Fruit fly (Drosophila melanogaster) whole organism, embryonic: Measurements from ENCODE around the gene MCTS1.

ENCODE experiments used
- Asciz ChIP-seq: fragments of 200-800 bp; sonication (Bioruptor generic); optimal IDR thresholded peaks from 2 replicates; lab custom pipeline; 2017; ENCODE audit warnings: missing biosample characterization, mild to moderate bottlenecking, missing genetic modification characterization, missing genetic modification reagents
- Atf3 ChIP-seq: fragments of 200-800 bp; sonication (Bioruptor generic); optimal IDR thresholded peaks from 3 replicates; lab custom pipeline; 2016; ENCODE audit warnings: missing biosample characterization, missing genetic modification characterization
- Bgb ChIP-seq: fragments of 200-800 bp; sonication (Bioruptor generic); IDR thresholded peaks from 2 replicates; pipeline ENCODE4 v1.3.6; 2022; ENCODE audit warnings: missing biosample characterization, missing genetic modification characterization; ENCODE audit not compliant: partially characterized antibody
- CG10959 ChIP-seq: fragments of 200-800 bp; sonication (Bioruptor generic); IDR thresholded peaks from 2 replicates; pipeline ENCODE4 v1.3.6; 2022; ENCODE audit warnings: missing biosample characterization, missing genetic modification characterization
- CG11560 ChIP-seq: fragments of 200-800 bp; sonication (Bioruptor generic); IDR thresholded peaks from 3 replicates; pipeline ENCODE4 v1.3.6; 2022; ENCODE audit warnings: missing biosample characterization, missing genetic modification characterization
- CG12219 ChIP-seq: fragments of 200-800 bp; sonication (Bioruptor generic); optimal IDR thresholded peaks from 3 replicates; lab custom pipeline; 2018; ENCODE audit warnings: missing biosample characterization, mild to moderate bottlenecking, missing genetic modification characterization
- CG1233 ChIP-seq: fragments of 200-800 bp; sonication (Bioruptor generic); optimal IDR thresholded peaks from 4 replicates; lab custom pipeline; 2018; ENCODE audit warnings: missing biosample characterization, mild to moderate bottlenecking, missing genetic modification characterization
- CG14860 ChIP-seq: fragments of 200-800 bp; sonication (Bioruptor generic); IDR thresholded peaks from 3 replicates; pipeline ENCODE4 v1.3.6; 2022; ENCODE audit warnings: missing biosample characterization, missing genetic modification characterization; ENCODE audit not compliant: partially characterized antibody
- CG1602 ChIP-seq: fragments of 200-800 bp; sonication (Bioruptor generic); optimal IDR thresholded peaks from 3 replicates; lab custom pipeline; 2016; ENCODE audit warnings: missing biosample characterization, missing genetic modification characterization
- CG17829 ChIP-seq: fragments of 200-800 bp; optimal IDR thresholded peaks from 2 replicates; lab custom pipeline; 2019; ENCODE audit warnings: missing biosample characterization, mild to moderate bottlenecking, missing genetic modification characterization, moderate library complexity
- CG17912 ChIP-seq: fragments of 200-800 bp; sonication (Bioruptor generic); optimal IDR thresholded peaks from 2 replicates; lab custom pipeline; 2018; ENCODE audit warnings: missing biosample characterization, mild to moderate bottlenecking, missing genetic modification characterization
- CG1832 ChIP-seq: fragments of 200-800 bp; sonication (Bioruptor generic); optimal IDR thresholded peaks from 2 replicates; lab custom pipeline; 2017; ENCODE audit warnings: missing biosample characterization, mild to moderate bottlenecking, missing genetic modification characterization, inconsistent platforms
- CG2712 ChIP-seq: fragments of 200-800 bp; optimal IDR thresholded peaks from 3 replicates; lab custom pipeline; 2019; ENCODE audit warnings: missing biosample characterization, mild to moderate bottlenecking, missing genetic modification characterization, moderate library complexity
- CG31441 ChIP-seq: fragments of 200-800 bp; sonication (Bioruptor generic); IDR thresholded peaks from 2 replicates; pipeline ENCODE4 v1.3.6; 2022; ENCODE audit warnings: missing biosample characterization, missing genetic modification characterization
- CG33557 ChIP-seq: fragments of 200-800 bp; sonication (Bioruptor generic); optimal IDR thresholded peaks from 2 replicates; lab custom pipeline; 2019; ENCODE audit warnings: missing biosample characterization, mild to moderate bottlenecking, missing genetic modification characterization, moderate library complexity
- CG3995 ChIP-seq: fragments of 200-800 bp; sonication (Bioruptor generic); optimal IDR thresholded peaks from 3 replicates; lab custom pipeline; 2016; ENCODE audit warnings: missing biosample characterization, missing genetic modification characterization
- CG6254 ChIP-seq: fragments of 200-800 bp; sonication (Bioruptor generic); optimal IDR thresholded peaks from 3 replicates; lab custom pipeline; 2017; ENCODE audit warnings: mild to moderate bottlenecking, missing biosample characterization, missing genetic modification reagents, missing genetic modification characterization
- CG7556 ChIP-seq: fragments of 200-800 bp; sonication (Bioruptor generic); optimal IDR thresholded peaks from 2 replicates; lab custom pipeline; 2017; ENCODE audit warnings: missing biosample characterization, mild to moderate bottlenecking, missing genetic modification characterization
- CG8281 ChIP-seq: fragments of 200-800 bp; sonication (Bioruptor generic); optimal IDR thresholded peaks from 2 replicates; lab custom pipeline; 2018; ENCODE audit warnings: missing biosample characterization, mild to moderate bottlenecking, missing genetic modification characterization, moderate library complexity
- CG9817 ChIP-seq: fragments of 200-800 bp; sonication (Bioruptor generic); optimal IDR thresholded peaks from 2 replicates; lab custom pipeline; 2018; ENCODE audit warnings: missing biosample characterization, mild to moderate bottlenecking, missing genetic modification characterization, moderate library complexity
- Dp ChIP-seq: fragments of 200-800 bp; sonication (Bioruptor generic); optimal IDR thresholded peaks from 2 replicates; lab custom pipeline; 2018; ENCODE audit warnings: missing biosample characterization, mild to moderate bottlenecking, missing genetic modification characterization, moderate library complexity
- Fer1 ChIP-seq: fragments of 200-800 bp; sonication (Bioruptor generic); optimal IDR thresholded peaks from 2 replicates; lab custom pipeline; 2017; ENCODE audit warnings: missing biosample characterization, mild to moderate bottlenecking, missing genetic modification characterization
- Gsc ChIP-seq: fragments of 200-800 bp; sonication (Bioruptor generic); IDR thresholded peaks from 2 replicates; pipeline ENCODE4 v1.3.6; 2022; ENCODE audit warnings: missing biosample characterization, missing genetic modification characterization
- H15 ChIP-seq: fragments of 200-800 bp; sonication (Bioruptor generic); IDR thresholded peaks from 3 replicates; pipeline ENCODE4 v1.3.6; 2022; ENCODE audit warnings: missing biosample characterization, missing genetic modification characterization
- HHEX ChIP-seq: fragments of 200-800 bp; sonication (Bioruptor generic); optimal IDR thresholded peaks from 3 replicates; lab custom pipeline; 2017; ENCODE audit warnings: missing biosample characterization, mild to moderate bottlenecking, missing genetic modification characterization, missing genetic modification reagents
- HLH54F ChIP-seq: fragments of 200-800 bp; sonication (Bioruptor generic); optimal IDR thresholded peaks from 3 replicates; lab custom pipeline; 2016; ENCODE audit warnings: missing biosample characterization, missing genetic modification characterization
- Hr78 ChIP-seq, 2 experiments: fragments of 200-800 bp in 1 of 2; fragments of >200 bp in 1 of 2; sonication (Bioruptor generic) in 1 of 2; optimal IDR thresholded peaks; 2 replicates each; lab custom pipeline; 2017 to 2019; ENCODE audit warnings: missing biosample characterization in 2 of 2, missing genetic modification characterization in 2 of 2, mild to moderate bottlenecking in 1 of 2, moderate library complexity in 1 of 2
- MBD-R2 ChIP-seq: fragments of 200-800 bp; sonication (Bioruptor generic); IDR thresholded peaks from 2 replicates; pipeline ENCODE4 v1.3.6; 2022; ENCODE audit warnings: missing biosample characterization, missing genetic modification characterization
- NFAT ChIP-seq: fragments of 200-800 bp; sonication (Bioruptor generic); IDR thresholded peaks from 2 replicates; pipeline ENCODE4 v1.3.6; 2022; ENCODE audit warnings: missing biosample characterization, missing genetic modification characterization
- Opbp ChIP-seq: fragments of 200-800 bp; sonication (Bioruptor generic); IDR thresholded peaks from 3 replicates; pipeline ENCODE4 v1.3.6; 2022; ENCODE audit warnings: missing biosample characterization, missing genetic modification characterization; ENCODE audit not compliant: partially characterized antibody
- Optix ChIP-seq: fragments of 200-800 bp; sonication (Bioruptor generic); IDR thresholded peaks from 3 replicates; pipeline ENCODE4 v1.3.6; 2022; ENCODE audit warnings: missing biosample characterization, missing genetic modification characterization
- Six4 ChIP-seq: fragments of 200-800 bp; sonication (Bioruptor generic); optimal IDR thresholded peaks from 2 replicates; lab custom pipeline; 2016; ENCODE audit warnings: missing biosample characterization, missing genetic modification characterization
- ara ChIP-seq: fragments of 200-800 bp; sonication (Bioruptor generic); IDR thresholded peaks from 2 replicates; pipeline ENCODE4 v1.3.6; 2022; ENCODE audit warnings: missing biosample characterization, missing genetic modification characterization
- ato ChIP-seq: fragments of 200-800 bp; sonication (Bioruptor generic); IDR thresholded peaks from 2 replicates; pipeline ENCODE4 v1.3.6; 2022; ENCODE audit warnings: missing biosample characterization, missing genetic modification characterization; ENCODE audit not compliant: partially characterized antibody
- chm ChIP-seq: fragments of 200-800 bp; sonication (Bioruptor generic); IDR thresholded peaks from 2 replicates; pipeline ENCODE4 v1.3.6; 2022; ENCODE audit warnings: missing biosample characterization, missing genetic modification characterization
- croc ChIP-seq: fragments of 200-800 bp; sonication (Bioruptor generic); conservative IDR thresholded peaks from 3 replicates; pipeline ENCODE4 v1.3.6; 2022; ENCODE audit warnings: missing biosample characterization, missing genetic modification characterization
- gsb-n ChIP-seq: fragments of 200-800 bp; sonication (Bioruptor generic); optimal IDR thresholded peaks from 3 replicates; lab custom pipeline; 2018; ENCODE audit warnings: missing biosample characterization, mild to moderate bottlenecking, missing genetic modification characterization
- hbn ChIP-seq: fragments of 200-800 bp; sonication (Bioruptor generic); IDR thresholded peaks from 2 replicates; pipeline ENCODE4 v1.3.6; 2022; ENCODE audit warnings: missing biosample characterization, missing genetic modification characterization; ENCODE audit not compliant: partially characterized antibody
- inv ChIP-seq: fragments of 200-800 bp; sonication (Bioruptor generic); IDR thresholded peaks from 2 replicates; pipeline ENCODE4 v1.3.6; 2022; ENCODE audit warnings: missing biosample characterization, missing genetic modification characterization; ENCODE audit not compliant: partially characterized antibody
- jumu ChIP-seq: fragments of 200-800 bp; sonication (Bioruptor generic); optimal IDR thresholded peaks from 3 replicates; lab custom pipeline; 2016; ENCODE audit warnings: missing biosample characterization, missing genetic modification characterization
- kay ChIP-seq: fragments of 200-800 bp; sonication (Bioruptor generic); optimal IDR thresholded peaks from 2 replicates; lab custom pipeline; 2016; ENCODE audit warnings: missing biosample characterization, missing genetic modification characterization
- lmd ChIP-seq: fragments of 200-800 bp; sonication (Bioruptor generic); IDR thresholded peaks from 2 replicates; pipeline ENCODE4 v1.3.6; 2022; ENCODE audit warnings: missing biosample characterization, missing genetic modification characterization
- mam ChIP-seq: fragments of 200-800 bp; sonication (Bioruptor generic); optimal IDR thresholded peaks from 3 replicates; lab custom pipeline; 2016; ENCODE audit warnings: missing biosample characterization, missing genetic modification characterization
- nom ChIP-seq: fragments of 200-800 bp; sonication (Bioruptor generic); optimal IDR thresholded peaks from 2 replicates; lab custom pipeline; 2017; ENCODE audit warnings: missing biosample characterization, missing genetic modification characterization, mild to moderate bottlenecking, moderate library complexity, missing genetic modification reagents
- phol ChIP-seq: fragments of 200-800 bp; sonication (Bioruptor generic); optimal IDR thresholded peaks from 3 replicates; lab custom pipeline; 2018; ENCODE audit warnings: missing biosample characterization, mild to moderate bottlenecking, missing genetic modification characterization, moderate library complexity
- pros ChIP-seq: fragments of 200-800 bp; sonication (Bioruptor generic); optimal IDR thresholded peaks from 3 replicates; lab custom pipeline; 2019; ENCODE audit warnings: missing biosample characterization, mild to moderate bottlenecking, missing genetic modification characterization, moderate library complexity
- rib ChIP-seq: fragments of 200-800 bp; sonication (Bioruptor generic); IDR thresholded peaks from 2 replicates; pipeline ENCODE4 v1.3.6; 2022; ENCODE audit warnings: missing biosample characterization, missing genetic modification characterization
- ssp ChIP-seq: fragments of 200-800 bp; sonication (Bioruptor generic); IDR thresholded peaks from 2 replicates; pipeline ENCODE4 v1.3.6; 2022; ENCODE audit warnings: missing biosample characterization, missing genetic modification characterization
- unpg ChIP-seq: fragments of 200-800 bp; sonication (Bioruptor generic); optimal IDR thresholded peaks from 3 replicates; lab custom pipeline; 2018; ENCODE audit warnings: missing biosample characterization, mild to moderate bottlenecking, missing genetic modification characterization, moderate library complexity

MCTS1 gene

dm6 chrX:6067281-6068008 is 29.8 kb downstream of the MCTS1 start, which contains the start of gene CG5928 (continued):
- TF ChIP-seq Hr78 (GFP tag; optimal IDR thresholded peaks at IDR 0.05; lab: Kevin White, UChicago) (no peak), CG8281 (tag; lab: Kevin White, UChicago) (no peak), ara (GFP tag; lab: Robert Waterston, UW) (no peak), NFAT (GFP tag; lab: Robert Waterston, UW) (no peak), CG14860 (no peak), CG31441 (peak; percentile 57), unpg (GFP tag; lab: Kevin White, UChicago) (peak; percentile 10), inv (GFP tag; lab: Robert Waterston, UW) (no peak), H15 (GFP tag; lab: Robert Waterston, UW) (peak; percentile 25; the same call in 1 of the 3 replicates), hbn (GFP tag; lab: Robert Waterston, UW) (no peak), HHEX (GFP tag; lab: Kevin White, UChicago) (peak; percentile 27), CG10959 (GFP tag; lab: Robert Waterston, UW) (no peak), CG9817 (tag; lab: Kevin White, UChicago) (no peak), chm (no peak), CG17912 (no peak), Six4 (peak; percentile 15), pros (GFP tag; lab: Kevin White, UChicago) (no peak), rib (GFP tag; lab: Robert Waterston, UW) (no peak), croc (GFP tag; lab: Robert Waterston, UW) (no peak), lmd (GFP tag; lab: Robert Waterston, UW) (0 out of 2 replicates have a peak, but pooled peaks have one; percentile 25), CG2712 (tag; lab: Kevin White, UChicago) (peak; percentile 43), mam (GFP tag; lab: Kevin White, UChicago) (no peak), MBD-R2 (GFP tag; lab: Robert Waterston, UW) (no peak), phol (tag; lab: Kevin White, UChicago) (peak; percentile 68), Optix (no peak), CG17829 (tag; lab: Kevin White, UChicago) (no peak), ssp (no peak), nom (GFP tag; lab: Kevin White, UChicago) (no peak), kay (GFP tag; lab: Kevin White, UChicago) (no peak), CG1233 (GFP tag; lab: Kevin White, UChicago) (no peak), Atf3 (GFP tag; lab: Kevin White, UChicago) (no peak), CG1602 (GFP tag; lab: Kevin White, UChicago) (no peak), CG3995 (GFP tag; lab: Kevin White, UChicago) (no peak), jumu (GFP tag; lab: Kevin White, UChicago) (no peak), CG11560 (tag; lab: Robert Waterston, UW) (no peak), Dp (GFP tag; lab: Kevin White, UChicago) (no peak), Fer1 (GFP tag; lab: Kevin White, UChicago) (peak; percentile 48), gsb-n (tag; lab: Kevin White, UChicago) (no peak), CG1832 (GFP tag; lab: Kevin White, UChicago) (no peak), CG33557 (GFP tag; lab: Kevin White, UChicago) (no peak), Asciz (peak; percentile 17), HLH54F (GFP tag; lab: Kevin White, UChicago) (no peak), Gsc (GFP tag; lab: Robert Waterston, UW) (no peak), CG12219 (GFP tag; lab: Kevin White, UChicago) (no peak), Bgb (GFP tag; lab: Robert Waterston, UW) (no peak), ato (GFP tag; lab: Robert Waterston, UW) (no peak), CG6254 (GFP tag; lab: Kevin White, UChicago) (no peak), CG7556 (GFP tag; lab: Kevin White, UChicago) (peak; percentile 36), Opbp (GFP tag; lab: Robert Waterston, UW) (no peak)
